Worm (Caenorhabditis elegans) whole organism, L1 larva: ENCODE data around the gene natc-2.
A peak's percentile ranks its signal among the peaks of the same experiment; 100 is the strongest.

Experiments
- F16B12.6 ChIP-seq: fragments of 150-350 bp; optimal IDR thresholded peaks from 2 replicates; lab custom pipeline; 2014; ENCODE audit warnings: missing biosample characterization, missing genetic modification characterization
- aly-2 ChIP-seq: fragments of 150-350 bp; optimal IDR thresholded peaks from 2 replicates; lab custom pipeline; 2014; ENCODE audit warnings: missing biosample characterization, missing genetic modification characterization
- ama-1 ChIP-seq: fragments of 150-350 bp; optimal IDR thresholded peaks from 2 replicates; lab custom pipeline; 2014
- blmp-1 ChIP-seq: fragments of 150-350 bp; optimal IDR thresholded peaks from 2 replicates; lab custom pipeline; 2014; ENCODE audit warnings: missing biosample characterization, missing genetic modification characterization
- ceh-63 ChIP-seq: fragments of 200-800 bp; sonication (Bioruptor generic); optimal IDR thresholded peaks from 2 replicates; lab custom pipeline; 2018; ENCODE audit warnings: mild to moderate bottlenecking, missing genetic modification characterization, missing compliant biosample characterization
- ceh-8 ChIP-seq: fragments of 200-800 bp; sonication (Bioruptor generic); optimal IDR thresholded peaks from 2 replicates; lab custom pipeline; 2018; ENCODE audit warnings: mild to moderate bottlenecking, missing genetic modification characterization, moderate library complexity, missing compliant biosample characterization
- ces-1 ChIP-seq: fragments of 150-350 bp; optimal IDR thresholded peaks from 2 replicates; lab custom pipeline; 2014; ENCODE audit warnings: missing biosample characterization, missing genetic modification reagents, missing genetic modification characterization
- dsc-1 ChIP-seq: sonication (generic microtip); optimal IDR thresholded peaks from 2 replicates; lab custom pipeline; 2016; ENCODE audit warnings: mild to moderate bottlenecking, missing genetic modification characterization, missing compliant biosample characterization
- efl-1 ChIP-seq, 4 experiments: fragments of 150-350 bp; optimal IDR thresholded peaks in 3 of 4; peaks in 1 of 4; 1 replicate in 1 of 4; 2 replicates in 3 of 4; lab custom pipeline; 2014; ENCODE audit warnings: missing biosample characterization in 2 of 4, missing genetic modification characterization in 2 of 4, missing genetic modification reagents in 2 of 4
- elt-2 ChIP-seq: sonication (generic microtip); optimal IDR thresholded peaks from 2 replicates; lab custom pipeline; 2016; ENCODE audit warnings: missing genetic modification characterization, mild to moderate bottlenecking, inconsistent platforms, missing compliant biosample characterization, missing genetic modification reagents
- fkh-10 ChIP-seq: sonication (generic microtip); optimal IDR thresholded peaks from 2 replicates; lab custom pipeline; 2017; ENCODE audit warnings: missing biosample characterization, missing genetic modification reagents, missing genetic modification characterization
- fkh-4 ChIP-seq: sonication (generic microtip); optimal IDR thresholded peaks from 2 replicates; lab custom pipeline; 2016; ENCODE audit warnings: missing compliant biosample characterization, missing genetic modification characterization, borderline replicate concordance
- fkh-8 ChIP-seq: sonication (generic microtip); optimal IDR thresholded peaks from 2 replicates; lab custom pipeline; 2016; ENCODE audit warnings: mild to moderate bottlenecking, missing genetic modification characterization, missing compliant biosample characterization
- hlh-4 ChIP-seq: sonication (generic microtip); optimal IDR thresholded peaks from 2 replicates; lab custom pipeline; 2016; ENCODE audit warnings: mild to moderate bottlenecking, missing genetic modification characterization, missing compliant biosample characterization
- jun-1 ChIP-seq: fragments of 150-350 bp; optimal IDR thresholded peaks from 2 replicates; lab custom pipeline; 2014; ENCODE audit warnings: missing biosample characterization, missing genetic modification reagents, missing genetic modification characterization
- lin-14 ChIP-seq: fragments of 200-800 bp; sonication (Bioruptor generic); optimal IDR thresholded peaks from 2 replicates; lab custom pipeline; 2018; ENCODE audit warnings: mild to moderate bottlenecking, missing genetic modification characterization, moderate library complexity, missing compliant biosample characterization
- lin-15B ChIP-seq: fragments of 150-350 bp; sonication (generic microtip); optimal IDR thresholded peaks from 3 replicates; lab custom pipeline; 2014; ENCODE audit warnings: missing biosample characterization, missing genetic modification characterization
- lir-3 ChIP-seq: sonication (generic microtip); optimal IDR thresholded peaks from 2 replicates; lab custom pipeline; 2016; ENCODE audit warnings: mild to moderate bottlenecking, missing genetic modification characterization, moderate library complexity, missing compliant biosample characterization; ENCODE audit not compliant: poor library complexity
- lsy-2 ChIP-seq, 2 experiments: fragments of 150-350 bp; optimal IDR thresholded peaks; 2 replicates each; lab custom pipeline; 2014; ENCODE audit warnings: missing biosample characterization in 2 of 2, missing genetic modification characterization in 2 of 2
- mdl-1 ChIP-seq, 2 experiments: fragments of 150-350 bp; optimal IDR thresholded peaks; 2 replicates each; lab custom pipeline; 2014 to 2017; ENCODE audit warnings: missing biosample characterization in 2 of 2, missing genetic modification characterization in 2 of 2, inconsistent platforms in 1 of 2
- nhr-11 ChIP-seq: fragments of 150-350 bp; optimal IDR thresholded peaks from 2 replicates; lab custom pipeline; 2014; ENCODE audit warnings: missing biosample characterization, missing genetic modification characterization
- nhr-12 ChIP-seq: sonication (generic microtip); optimal IDR thresholded peaks from 2 replicates; lab custom pipeline; 2017; ENCODE audit warnings: missing biosample characterization, missing genetic modification characterization
- nhr-19 ChIP-seq: fragments of 200-800 bp; sonication (Bioruptor generic); conservative IDR thresholded peaks from 2 replicates; pipeline ENCODE4 v1.3.6; 2022; ENCODE audit warnings: missing genetic modification characterization, missing compliant biosample characterization
- nhr-20 ChIP-seq: sonication (generic microtip); optimal IDR thresholded peaks from 2 replicates; lab custom pipeline; 2016; ENCODE audit warnings: mild to moderate bottlenecking, missing genetic modification characterization, missing compliant biosample characterization
- nhr-71 ChIP-seq: sonication (generic microtip); optimal IDR thresholded peaks from 2 replicates; lab custom pipeline; 2016; ENCODE audit warnings: mild to moderate bottlenecking, missing genetic modification characterization, moderate library complexity, missing compliant biosample characterization
- nhr-76 ChIP-seq: sonication (generic microtip); optimal IDR thresholded peaks from 2 replicates; lab custom pipeline; 2017; ENCODE audit warnings: missing biosample characterization, missing genetic modification characterization
- pag-3 ChIP-seq: sonication (generic microtip); optimal IDR thresholded peaks from 2 replicates; lab custom pipeline; 2017; ENCODE audit warnings: missing genetic modification characterization, mild to moderate bottlenecking, missing compliant biosample characterization, antibody characterized with exemption, borderline replicate concordance; ENCODE audit not compliant: insufficient read depth
- pax-3 ChIP-seq: fragments of 200-800 bp; sonication (Bioruptor generic); optimal IDR thresholded peaks from 2 replicates; lab custom pipeline; 2018; ENCODE audit warnings: mild to moderate bottlenecking, missing genetic modification characterization, moderate library complexity, missing compliant biosample characterization
- pqm-1 ChIP-seq: sonication (generic microtip); optimal IDR thresholded peaks from 3 replicates; lab custom pipeline; 2017; ENCODE audit warnings: missing biosample characterization, missing genetic modification characterization
- rnt-1 ChIP-seq: sonication (generic microtip); optimal IDR thresholded peaks from 2 replicates; lab custom pipeline; 2016; ENCODE audit warnings: mild to moderate bottlenecking, missing genetic modification characterization, moderate library complexity, missing compliant biosample characterization
- snu-23 ChIP-seq: sonication (generic microtip); optimal IDR thresholded peaks from 2 replicates; lab custom pipeline; 2016; ENCODE audit warnings: missing genetic modification characterization, missing compliant biosample characterization
- sox-4 ChIP-seq: sonication (generic microtip); optimal IDR thresholded peaks from 2 replicates; lab custom pipeline; 2016; ENCODE audit warnings: missing genetic modification characterization, missing compliant biosample characterization
- tbx-2 ChIP-seq: sonication (generic microtip); optimal IDR thresholded peaks from 2 replicates; lab custom pipeline; 2016; ENCODE audit warnings: missing genetic modification characterization, missing compliant biosample characterization
- unc-130 ChIP-seq: fragments of 150-350 bp; optimal IDR thresholded peaks from 2 replicates; lab custom pipeline; 2017; ENCODE audit warnings: missing biosample characterization, missing genetic modification characterization, inconsistent platforms
- unc-62 ChIP-seq: fragments of 150-350 bp; optimal IDR thresholded peaks from 2 replicates; lab custom pipeline; 2014; ENCODE audit warnings: missing biosample characterization, missing genetic modification reagents, missing genetic modification characterization
- unc-86 ChIP-seq: sonication (generic microtip); optimal IDR thresholded peaks from 2 replicates; lab custom pipeline; 2016; ENCODE audit warnings: missing genetic modification characterization, missing compliant biosample characterization
- unc-98 ChIP-seq: fragments of 200-800 bp; sonication (Bioruptor generic); IDR thresholded peaks from 2 replicates; pipeline ENCODE4 v1.3.6; 2022; ENCODE audit warnings: missing genetic modification characterization, missing compliant biosample characterization
- ztf-11 ChIP-seq, 2 experiments: sonication (generic microtip); optimal IDR thresholded peaks; 2 replicates each; lab custom pipeline; 2016 to 2017; ENCODE audit warnings: missing genetic modification characterization in 2 of 2, missing biosample characterization in 1 of 2, missing compliant biosample characterization in 1 of 2
- ztf-4 ChIP-seq: fragments of 150-350 bp; optimal IDR thresholded peaks from 2 replicates; lab custom pipeline; 2014; ENCODE audit warnings: missing biosample characterization, missing genetic modification characterization

Gene natc-2

ce11 chrV:5288676-5289075 is 14.8 kb downstream of the natc-2 start:
- TF ChIP-seq unc-86 = no peak
- no peak for TF ChIP-seq sox-4 (tag; lab: Kevin White, UChicago)
- TF ChIP-seq snu-23 (GFP tag; lab: Kevin White, UChicago) = no peak
- TF ChIP-seq ceh-63 = no peak
- TF ChIP-seq aly-2 = no peak
- TF ChIP-seq F16B12.6 (tag; lab: Kevin White, UChicago) = no peak
- TF ChIP-seq ztf-11 (tag; optimal IDR thresholded peaks at IDR 0.05; lab: Kevin White, UChicago) = no peak
- TF ChIP-seq mdl-1 (tag; optimal IDR thresholded peaks at IDR 0.05; lab: Kevin White, UChicago) = no peak
- no peak for TF ChIP-seq nhr-20
- TF ChIP-seq ces-1 = no peak
- no peak for TF ChIP-seq rnt-1
- TF ChIP-seq nhr-76 (tag; lab: Kevin White, UChicago) = no peak
- no peak for TF ChIP-seq fkh-10
- TF ChIP-seq elt-2 (tag; lab: Kevin White, UChicago) = no peak
- no peak for TF ChIP-seq dsc-1 (tag; lab: Kevin White, UChicago)
- no peak for TF ChIP-seq lir-3
- no peak for TF ChIP-seq nhr-11 (tag; lab: Kevin White, UChicago)
- TF ChIP-seq unc-98 = no peak
- TF ChIP-seq, all 84 proteins: peak for 0

ce11 chrV:5295940-5296339 is 22.1 kb downstream of the natc-2 start:
- TF ChIP-seq nhr-20 (peak; percentile 17), nhr-71 (tag; lab: Kevin White, UChicago) (peak; percentile 72), lin-14 (GFP tag; lab: Kevin White, UChicago) (peak; percentile 81), pqm-1 (tag; lab: Kevin White, UChicago) (no peak), nhr-19 (GFP tag; lab: Robert Waterston, UW) (peak; percentile 22; the same call in 1 of the 2 replicates), fkh-8 (no peak), nhr-76 (tag; lab: Kevin White, UChicago) (no peak), unc-62 (no peak), rnt-1 (peak; percentile 40), ama-1 (lab: Kevin White, UChicago) (no peak), jun-1 (no peak), pag-3 (tag; lab: Kevin White, UChicago) (no peak), blmp-1 (tag; lab: Kevin White, UChicago) (no peak), unc-130 (tag; lab: Kevin White, UChicago) (peak; percentile 3), ceh-8 (no peak), fkh-4 (tag; lab: Kevin White, UChicago) (peak; percentile 53), lsy-2 (tag; optimal IDR thresholded peaks at IDR 0.05; lab: Kevin White, UChicago) (peak in 1 of 2 experiments; percentile 55), tbx-2 (tag; lab: Kevin White, UChicago) (peak; percentile 18), snu-23 (GFP tag; lab: Kevin White, UChicago) (peak; percentile 36), ztf-4 (tag; lab: Kevin White, UChicago) (peak; percentile 9), dsc-1 (tag; lab: Kevin White, UChicago) (peak; percentile 94), efl-1 (optimal IDR thresholded peaks at IDR 0.05; lab: Kevin White, UChicago) (peak in 1 of 2 experiments; percentile 9), efl-1 (GFP tag; optimal IDR thresholded peaks at IDR 0.05 in 1 of 2; lab: Kevin White, UChicago) (no peak), mdl-1 (tag; optimal IDR thresholded peaks at IDR 0.05; lab: Kevin White, UChicago) (peak in 1 of 2 experiments; percentile 56)

- TF ChIP-seq aly-2 = no peak
- no peak for TF ChIP-seq nhr-12 (tag; lab: Kevin White, UChicago)
- TF ChIP-seq lin-15B (tag; lab: Kevin White, UChicago) = no peak
- TF ChIP-seq hlh-4 = no peak
- no peak for TF ChIP-seq pax-3 (tag; lab: Kevin White, UChicago)
Observed at ce11 chrV:5297740-5298139, 23.9 kb downstream of the natc-2 start.
